Worm (Caenorhabditis elegans) whole organism, young adult: Measurements from ENCODE around the gene him-18.

Experiments
- akir-1 ChIP-seq: fragments of 200-800 bp; sonication (Bioruptor generic); optimal IDR thresholded peaks from 2 replicates; lab custom pipeline; 2018; ENCODE audit warnings: mild to moderate bottlenecking, missing genetic modification characterization, moderate library complexity, missing compliant biosample characterization
- athp-1 ChIP-seq: sonication (generic microtip); optimal IDR thresholded peaks from 2 replicates; lab custom pipeline; 2017; ENCODE audit warnings: mild to moderate bottlenecking, missing genetic modification characterization, missing compliant biosample characterization
- attf-3 ChIP-seq: fragments of 200-800 bp; sonication (Bioruptor generic); conservative IDR thresholded peaks from 2 replicates; pipeline ENCODE4 v1.3.6; 2022; ENCODE audit warnings: missing genetic modification reagents, missing genetic modification characterization, missing compliant biosample characterization
- bed-1 ChIP-seq: fragments of 200-800 bp; sonication (Bioruptor generic); IDR thresholded peaks from 2 replicates; pipeline ENCODE4 v1.3.6; 2022; ENCODE audit warnings: missing genetic modification reagents, missing genetic modification characterization, missing compliant biosample characterization
- chd-7 ChIP-seq: sonication (generic microtip); optimal IDR thresholded peaks from 2 replicates; lab custom pipeline; 2016; ENCODE audit warnings: mild to moderate bottlenecking, missing genetic modification characterization, moderate library complexity, missing compliant biosample characterization
- lin-35 ChIP-seq, 3 experiments: fragments of 150-350 bp in 2 of 3; sonication (generic microtip) in 1 of 3; optimal IDR thresholded peaks; 2 replicates each; lab custom pipeline; 2014 to 2018; ENCODE audit warnings: missing biosample characterization in 3 of 3, missing genetic modification characterization in 3 of 3, missing genetic modification reagents in 3 of 3
- sea-2 ChIP-seq: fragments of 200-800 bp; sonication (Bioruptor generic); IDR thresholded peaks from 2 replicates; pipeline ENCODE4 v1.3.6; 2022; ENCODE audit warnings: missing genetic modification characterization, missing compliant biosample characterization

DNA sequence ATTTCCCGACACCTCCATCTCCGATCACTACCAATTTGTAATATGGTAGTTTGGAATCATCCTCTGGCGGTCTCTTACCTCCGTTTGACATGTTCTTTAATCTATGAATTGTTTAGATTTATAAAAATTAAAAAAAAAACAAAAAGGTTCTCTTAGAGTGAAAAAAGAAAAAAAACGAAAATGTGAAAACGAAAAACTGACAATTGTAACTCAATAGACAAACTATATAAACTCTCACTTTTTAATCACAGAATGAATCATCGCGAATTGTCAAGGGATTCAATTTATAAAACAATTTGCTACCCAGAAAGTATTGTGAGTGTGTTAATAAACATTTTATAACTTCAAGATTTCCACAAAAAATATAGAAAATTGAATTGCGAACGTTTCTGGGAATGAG, 25.0 kb upstream of the him-18 start, which contains the start of gene ras-2:
- TF ChIP-seq lin-35 (GFP tag; optimal IDR thresholded peaks at IDR 0.05; lab: Kevin White, UChicago) (no peak), sea-2 (GFP tag; lab: Robert Waterston, UW) (no peak), akir-1 (no peak), athp-1 (tag; lab: Kevin White, UChicago) (no peak), chd-7 (tag; lab: Kevin White, UChicago) (no peak), bed-1 (GFP tag; lab: Robert Waterston, UW) (no peak), attf-3 (GFP tag; lab: Robert Waterston, UW) (no peak)
